Worm (Caenorhabditis elegans) whole organism, L2 larva: ENCODE measurements around the gene fbxa-47.

ENCODE experiments used
- aly-2 ChIP-seq: fragments of 150-350 bp; optimal IDR thresholded peaks from 2 replicates; lab custom pipeline; 2014; ENCODE audit warnings: missing biosample characterization, missing genetic modification characterization
- ama-1 ChIP-seq: fragments of 150-350 bp; optimal IDR thresholded peaks from 2 replicates; lab custom pipeline; 2018; ENCODE audit warnings: inconsistent platforms
- blmp-1 ChIP-seq: sonication (generic microtip); optimal IDR thresholded peaks from 2 replicates; lab custom pipeline; 2017; ENCODE audit warnings: missing genetic modification characterization, mild to moderate bottlenecking, missing compliant biosample characterization, antibody characterized with exemption, moderate library complexity; ENCODE audit not compliant: insufficient read depth
- ceh-82 ChIP-seq: fragments of 150-350 bp; optimal IDR thresholded peaks from 2 replicates; lab custom pipeline; 2014; ENCODE audit warnings: missing biosample characterization, missing genetic modification characterization
- fos-1 ChIP-seq: fragments of 150-350 bp; optimal IDR thresholded peaks from 2 replicates; lab custom pipeline; 2014; ENCODE audit warnings: missing biosample characterization, missing genetic modification characterization
- mdl-1 ChIP-seq, 2 experiments: fragments of 150-350 bp in 1 of 2; sonication (generic microtip) in 1 of 2; optimal IDR thresholded peaks; 2 replicates each; lab custom pipeline; 2017; ENCODE audit warnings: missing biosample characterization in 2 of 2, missing genetic modification characterization in 2 of 2
- nhr-25 ChIP-seq: fragments of 150-350 bp; sonication (generic microtip); optimal IDR thresholded peaks from 3 replicates; lab custom pipeline; 2014; ENCODE audit warnings: missing biosample characterization, missing genetic modification characterization
- nhr-77 ChIP-seq: fragments of 150-350 bp; optimal IDR thresholded peaks from 2 replicates; lab custom pipeline; 2014; ENCODE audit warnings: missing biosample characterization, missing genetic modification characterization
- peb-1 ChIP-seq: fragments of 150-350 bp; optimal IDR thresholded peaks from 2 replicates; lab custom pipeline; 2014; ENCODE audit warnings: missing biosample characterization, missing genetic modification characterization
- unc-39 ChIP-seq: fragments of 150-350 bp; optimal IDR thresholded peaks from 2 replicates; lab custom pipeline; 2014; ENCODE audit warnings: missing biosample characterization, missing genetic modification characterization
- unc-62 ChIP-seq: fragments of 150-350 bp; optimal IDR thresholded peaks from 2 replicates; lab custom pipeline; 2014; ENCODE audit warnings: missing biosample characterization, missing genetic modification reagents, missing genetic modification characterization
- zag-1 ChIP-seq: fragments of 150-350 bp; optimal IDR thresholded peaks from 2 replicates; lab custom pipeline; 2014; ENCODE audit warnings: missing biosample characterization, missing genetic modification characterization
- ztf-11 ChIP-seq: sonication (generic microtip); optimal IDR thresholded peaks from 2 replicates; lab custom pipeline; 2017; ENCODE audit warnings: missing biosample characterization, missing genetic modification characterization

DNA sequence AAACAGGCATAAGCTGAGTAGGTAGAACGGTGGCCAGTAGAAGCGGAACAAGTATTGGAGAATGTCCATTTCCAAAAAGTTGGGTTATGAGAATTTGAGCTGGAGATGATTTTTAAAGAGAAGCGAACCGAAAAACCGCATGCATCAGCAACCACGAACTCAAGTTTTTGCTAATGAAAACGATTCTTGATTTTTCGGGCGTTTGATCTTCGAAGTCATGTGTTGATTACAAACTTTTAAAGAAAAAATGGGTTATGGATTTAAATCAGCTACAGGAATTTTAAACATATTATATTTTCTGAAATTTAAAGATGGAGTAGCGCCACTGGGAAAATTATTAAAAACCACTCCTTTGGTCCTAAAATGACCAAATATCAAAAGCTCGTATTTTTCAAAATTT lies 8.3 kb downstream of the fbxa-47 start, which contains the start of gene srd-65:
- TF ChIP-seq zag-1 (tag; lab: Kevin White, UChicago) (no peak), ztf-11 (tag; lab: Kevin White, UChicago) (no peak), nhr-25 (tag; lab: Kevin White, UChicago) (no peak), ama-1 (lab: Kevin White, UChicago) (no peak), nhr-77 (tag; lab: Kevin White, UChicago) (no peak), ceh-82 (tag; lab: Kevin White, UChicago) (no peak), fos-1 (tag; lab: Kevin White, UChicago) (no peak), peb-1 (tag; lab: Kevin White, UChicago) (no peak), unc-62 (GFP tag; lab: Kevin White, UChicago) (no peak), mdl-1 (tag; optimal IDR thresholded peaks at IDR 0.05; lab: Kevin White, UChicago) (no peak), aly-2 (tag; lab: Kevin White, UChicago) (no peak), blmp-1 (tag; lab: Kevin White, UChicago) (no peak), unc-39 (tag; lab: Kevin White, UChicago) (no peak)
